Fruit fly (Drosophila melanogaster) whole organism, embryonic: Measurements from ENCODE around the gene Hasp.

ENCODE experiments used
- Abd-B ChIP-seq: fragments of 200-800 bp; sonication (Bioruptor generic); optimal IDR thresholded peaks from 2 replicates; lab custom pipeline; 2018; ENCODE audit warnings: missing biosample characterization, mild to moderate bottlenecking, missing genetic modification characterization, moderate library complexity
- Aef1 ChIP-seq: fragments of 200-800 bp; sonication (Bioruptor generic); IDR thresholded peaks from 3 replicates; pipeline ENCODE4 v1.3.6; 2022; ENCODE audit warnings: missing biosample characterization, missing genetic modification characterization
- B-H1 ChIP-seq: fragments of 200-800 bp; sonication (Bioruptor generic); IDR thresholded peaks from 3 replicates; pipeline ENCODE4 v1.3.6; 2022; ENCODE audit warnings: missing biosample characterization, missing genetic modification characterization
- Bdp1 ChIP-seq: fragments of 200-800 bp; sonication (Bioruptor generic); optimal IDR thresholded peaks from 3 replicates; lab custom pipeline; 2016; ENCODE audit warnings: missing biosample characterization, missing genetic modification characterization
- CG10565 ChIP-seq: fragments of 200-800 bp; sonication (Bioruptor generic); optimal IDR thresholded peaks from 3 replicates; lab custom pipeline; 2016; ENCODE audit warnings: missing biosample characterization, mild to moderate bottlenecking, missing genetic modification characterization
- CG12236 ChIP-seq: fragments of 200-800 bp; sonication (Bioruptor generic); optimal IDR thresholded peaks from 2 replicates; lab custom pipeline; 2016; ENCODE audit warnings: missing biosample characterization, missing genetic modification characterization
- CG13287 ChIP-seq: fragments of 200-800 bp; sonication (Bioruptor generic); IDR thresholded peaks from 2 replicates; pipeline ENCODE4 v1.3.6; 2022; ENCODE audit warnings: missing biosample characterization, missing genetic modification characterization; ENCODE audit not compliant: partially characterized antibody
- CG14441 ChIP-seq: fragments of 200-800 bp; sonication (Bioruptor generic); IDR thresholded peaks from 2 replicates; pipeline ENCODE4 v1.3.6; 2022; ENCODE audit warnings: missing biosample characterization, missing genetic modification characterization
- CG1529 ChIP-seq: fragments of 200-800 bp; sonication (Bioruptor generic); optimal IDR thresholded peaks from 3 replicates; lab custom pipeline; 2018; ENCODE audit warnings: missing biosample characterization, missing genetic modification characterization
- CG17802 ChIP-seq: fragments of 200-800 bp; sonication (Bioruptor generic); optimal IDR thresholded peaks from 2 replicates; lab custom pipeline; 2018; ENCODE audit warnings: missing biosample characterization, mild to moderate bottlenecking, missing genetic modification characterization, moderate library complexity
- CG18011 ChIP-seq: fragments of 200-800 bp; sonication (Bioruptor generic); optimal IDR thresholded peaks from 2 replicates; lab custom pipeline; 2017; ENCODE audit warnings: missing biosample characterization, missing genetic modification characterization, mild to moderate bottlenecking, moderate library complexity, missing genotype
- CG2116 ChIP-seq: fragments of 200-800 bp; sonication (Bioruptor generic); optimal IDR thresholded peaks from 3 replicates; lab custom pipeline; 2018; ENCODE audit warnings: missing biosample characterization, mild to moderate bottlenecking, missing genetic modification characterization
- CG2712 ChIP-seq: fragments of 200-800 bp; optimal IDR thresholded peaks from 3 replicates; lab custom pipeline; 2019; ENCODE audit warnings: missing biosample characterization, mild to moderate bottlenecking, missing genetic modification characterization, moderate library complexity
- CG3163 ChIP-seq: fragments of 200-800 bp; sonication (Bioruptor generic); optimal IDR thresholded peaks from 3 replicates; lab custom pipeline; 2016; ENCODE audit warnings: missing biosample characterization, missing genetic modification characterization
- CG32772 ChIP-seq: fragments of 200-800 bp; sonication (Bioruptor generic); IDR thresholded peaks from 2 replicates; pipeline ENCODE4 v1.3.6; 2022; ENCODE audit warnings: missing biosample characterization, missing genetic modification characterization
- CG3407 ChIP-seq: fragments of 200-800 bp; sonication (Bioruptor generic); optimal IDR thresholded peaks from 2 replicates; lab custom pipeline; 2018; ENCODE audit warnings: missing biosample characterization, mild to moderate bottlenecking, missing genetic modification characterization
- CG4707 ChIP-seq: fragments of 200-800 bp; sonication (Bioruptor generic); optimal IDR thresholded peaks from 2 replicates; lab custom pipeline; 2018; ENCODE audit warnings: missing biosample characterization, mild to moderate bottlenecking, missing genetic modification characterization, moderate library complexity
- CG4820 ChIP-seq: fragments of 200-800 bp; sonication (Bioruptor generic); optimal IDR thresholded peaks from 3 replicates; lab custom pipeline; 2016; ENCODE audit warnings: missing biosample characterization, missing genetic modification characterization
- CG4854 ChIP-seq: fragments of 200-800 bp; sonication (Bioruptor generic); optimal IDR thresholded peaks from 2 replicates; lab custom pipeline; 2016; ENCODE audit warnings: missing biosample characterization, missing genetic modification characterization, inconsistent platforms
- CG7745 ChIP-seq: fragments of 200-800 bp; sonication (Bioruptor generic); optimal IDR thresholded peaks from 2 replicates; lab custom pipeline; 2018; ENCODE audit warnings: missing biosample characterization, mild to moderate bottlenecking, missing genetic modification characterization, moderate library complexity
- CG8089 ChIP-seq: fragments of 200-800 bp; sonication (Bioruptor generic); optimal IDR thresholded peaks from 3 replicates; lab custom pipeline; 2016; ENCODE audit warnings: missing biosample characterization, missing genetic modification characterization
- CG9797 ChIP-seq: fragments of 200-800 bp; sonication (Bioruptor generic); optimal IDR thresholded peaks from 3 replicates; lab custom pipeline; 2018; ENCODE audit warnings: missing biosample characterization, mild to moderate bottlenecking, missing genetic modification characterization
- Dbx ChIP-seq: fragments of 200-800 bp; sonication (Bioruptor generic); IDR thresholded peaks from 3 replicates; pipeline ENCODE4 v1.3.6; 2022; ENCODE audit warnings: missing biosample characterization, missing genetic modification characterization
- Dip2 ChIP-seq: fragments of 200-800 bp; sonication (Bioruptor generic); IDR thresholded peaks from 2 replicates; pipeline ENCODE4 v1.3.6; 2022; ENCODE audit warnings: missing biosample characterization, missing genetic modification characterization
- E2f2 ChIP-seq: fragments of 200-800 bp; sonication (Bioruptor generic); IDR thresholded peaks from 2 replicates; pipeline ENCODE4 v1.3.6; 2022; ENCODE audit warnings: missing biosample characterization, missing genetic modification characterization
- Hr51 ChIP-seq, 2 experiments: fragments of 200-800 bp; sonication (Bioruptor generic); optimal IDR thresholded peaks; 2 replicates in 1 of 2; 3 replicates in 1 of 2; lab custom pipeline; 2016 to 2018; ENCODE audit warnings: missing biosample characterization in 2 of 2, missing genetic modification characterization in 2 of 2, mild to moderate bottlenecking in 1 of 2, moderate library complexity in 1 of 2
- Lpt ChIP-seq: fragments of >200 bp; optimal IDR thresholded peaks from 2 replicates; lab custom pipeline; 2018; ENCODE audit warnings: missing biosample characterization, missing genetic modification characterization
- Mes4 ChIP-seq: fragments of 200-800 bp; sonication (Bioruptor generic); optimal IDR thresholded peaks from 2 replicates; lab custom pipeline; 2016; ENCODE audit warnings: missing biosample characterization, missing genetic modification characterization
- NC2α ChIP-seq: fragments of 200-800 bp; sonication (Bioruptor generic); optimal IDR thresholded peaks from 2 replicates; lab custom pipeline; 2016; ENCODE audit warnings: missing biosample characterization, missing genetic modification characterization
- Opbp ChIP-seq: fragments of 200-800 bp; sonication (Bioruptor generic); IDR thresholded peaks from 3 replicates; pipeline ENCODE4 v1.3.6; 2022; ENCODE audit warnings: missing biosample characterization, missing genetic modification characterization; ENCODE audit not compliant: partially characterized antibody
- Sry-β ChIP-seq: fragments of 200-800 bp; sonication (Bioruptor generic); optimal IDR thresholded peaks from 2 replicates; lab custom pipeline; 2018; ENCODE audit warnings: missing biosample characterization, mild to moderate bottlenecking, missing genetic modification characterization, moderate library complexity
- TFAM ChIP-seq: fragments of 200-800 bp; sonication (Bioruptor generic); optimal IDR thresholded peaks from 2 replicates; lab custom pipeline; 2017; ENCODE audit warnings: missing biosample characterization, missing genetic modification characterization, inconsistent platforms
- Trl ChIP-seq, 3 experiments: fragments of >200 bp in 2 of 3; fragments of 200-800 bp in 1 of 3; sonication (Bioruptor generic) in 1 of 3; optimal IDR thresholded peaks; 2 replicates in 1 of 3; 3 replicates in 2 of 3; lab custom pipeline; 2016 to 2017; ENCODE audit warnings: missing biosample characterization in 1 of 3, missing genetic modification characterization in 1 of 3
- Vsx1 ChIP-seq: fragments of 200-800 bp; sonication (Bioruptor generic); optimal IDR thresholded peaks from 2 replicates; lab custom pipeline; 2017; ENCODE audit warnings: missing biosample characterization, mild to moderate bottlenecking, missing genetic modification characterization, missing genetic modification reagents
- ab ChIP-seq: fragments of 200-800 bp; sonication (Bioruptor generic); optimal IDR thresholded peaks from 2 replicates; lab custom pipeline; 2016; ENCODE audit warnings: missing biosample characterization, missing genetic modification characterization
- amos ChIP-seq: fragments of 200-800 bp; sonication (Bioruptor generic); IDR thresholded peaks from 2 replicates; pipeline ENCODE4 v1.3.6; 2022; ENCODE audit warnings: missing biosample characterization, missing genetic modification characterization; ENCODE audit not compliant: partially characterized antibody
- bab2 ChIP-seq: fragments of 200-800 bp; sonication (Bioruptor generic); optimal IDR thresholded peaks from 2 replicates; lab custom pipeline; 2016; ENCODE audit warnings: missing biosample characterization, missing genetic modification characterization
- chif ChIP-seq, 2 experiments: fragments of 200-800 bp; sonication (Bioruptor generic); optimal IDR thresholded peaks; 3 replicates each; lab custom pipeline; 2016; ENCODE audit warnings: missing biosample characterization in 2 of 2, missing genetic modification characterization in 2 of 2
- chn ChIP-seq: fragments of 200-800 bp; sonication (Bioruptor generic); optimal IDR thresholded peaks from 2 replicates; lab custom pipeline; 2016; ENCODE audit warnings: missing biosample characterization, missing genetic modification characterization
- dpn ChIP-seq, 2 experiments: fragments of 200-800 bp; sonication (Bioruptor generic); optimal IDR thresholded peaks; 3 replicates each; lab custom pipeline; 2016; ENCODE audit warnings: missing biosample characterization in 2 of 2, missing genetic modification characterization in 2 of 2
- esg ChIP-seq: fragments of 200-800 bp; sonication (Bioruptor generic); conservative IDR thresholded peaks from 2 replicates; pipeline ENCODE4 v1.3.6; 2022; ENCODE audit warnings: missing biosample characterization, missing genetic modification characterization
- ewg ChIP-seq: fragments of 200-800 bp; sonication (Bioruptor generic); optimal IDR thresholded peaks from 3 replicates; lab custom pipeline; 2017; ENCODE audit warnings: mild to moderate bottlenecking, missing biosample characterization, missing genetic modification reagents, missing genetic modification characterization
- exex ChIP-seq: fragments of 200-800 bp; sonication (Bioruptor generic); optimal IDR thresholded peaks from 4 replicates; lab custom pipeline; 2018; ENCODE audit warnings: missing biosample characterization, mild to moderate bottlenecking, missing genetic modification characterization, moderate library complexity
- fu2 ChIP-seq: fragments of 200-800 bp; sonication (Bioruptor generic); optimal IDR thresholded peaks from 2 replicates; lab custom pipeline; 2016; ENCODE audit warnings: missing biosample characterization, missing genetic modification characterization
- inv ChIP-seq: fragments of 200-800 bp; sonication (Bioruptor generic); IDR thresholded peaks from 2 replicates; pipeline ENCODE4 v1.3.6; 2022; ENCODE audit warnings: missing biosample characterization, missing genetic modification characterization; ENCODE audit not compliant: partially characterized antibody
- lab ChIP-seq: fragments of 200-800 bp; sonication (Bioruptor generic); optimal IDR thresholded peaks from 3 replicates; lab custom pipeline; 2017; ENCODE audit warnings: missing biosample characterization, missing genetic modification characterization, mild to moderate bottlenecking, moderate library complexity, missing genetic modification reagents
- mam ChIP-seq: fragments of 200-800 bp; sonication (Bioruptor generic); optimal IDR thresholded peaks from 3 replicates; lab custom pipeline; 2016; ENCODE audit warnings: missing biosample characterization, missing genetic modification characterization
- pho ChIP-seq: fragments of 200-800 bp; sonication (Bioruptor generic); optimal IDR thresholded peaks from 2 replicates; lab custom pipeline; 2016; ENCODE audit warnings: missing biosample characterization, missing genetic modification characterization
- pita ChIP-seq: fragments of 200-800 bp; sonication (Bioruptor generic); optimal IDR thresholded peaks from 2 replicates; lab custom pipeline; 2017; ENCODE audit warnings: missing biosample characterization, mild to moderate bottlenecking, missing genetic modification characterization
- pzg ChIP-seq: fragments of 200-800 bp; sonication (Bioruptor generic); optimal IDR thresholded peaks from 3 replicates; lab custom pipeline; 2018; ENCODE audit warnings: missing biosample characterization, mild to moderate bottlenecking, missing genetic modification characterization, moderate library complexity
- sim ChIP-seq: fragments of 200-800 bp; sonication (Bioruptor generic); IDR thresholded peaks from 2 replicates; pipeline ENCODE4 v1.3.6; 2022; ENCODE audit warnings: missing biosample characterization, missing genetic modification characterization

Gene Hasp

DNA sequence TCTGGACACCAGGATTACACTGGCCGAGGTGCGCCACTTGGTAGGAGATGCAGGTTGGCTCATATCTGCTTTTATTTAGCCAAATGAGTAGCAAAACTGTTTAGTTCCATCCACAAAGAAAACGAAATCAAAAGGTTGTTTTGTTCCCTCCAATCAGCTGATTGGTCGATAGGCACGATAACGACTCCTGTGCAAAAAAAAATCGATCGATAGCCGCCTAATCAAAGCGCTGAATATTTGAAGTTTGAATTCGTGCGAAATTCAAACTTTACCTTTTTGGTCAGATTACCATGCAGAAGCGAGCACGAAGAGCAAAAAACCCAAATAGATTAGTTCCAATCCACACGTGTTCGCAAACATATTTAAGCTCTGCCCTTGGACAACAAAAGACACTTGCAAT, 32.5 kb downstream of the Hasp start, which contains the start of the genes CG10195 and CG13084 (continued):
- TF ChIP-seq CG32772 (GFP tag; lab: Robert Waterston, UW) (no peak), lab (no peak), Opbp (GFP tag; lab: Robert Waterston, UW) (peak; percentile 32; the same call in 1 of the 3 replicates), ab (GFP tag; lab: Kevin White, UChicago) (no peak), CG3163 (GFP tag; lab: Kevin White, UChicago) (no peak), Dbx (GFP tag; lab: Robert Waterston, UW) (no peak), E2f2 (GFP tag; lab: Robert Waterston, UW) (peak; percentile 91), chn (GFP tag; lab: Kevin White, UChicago) (no peak), CG4820 (GFP tag; lab: Kevin White, UChicago) (no peak), CG13287 (GFP tag; lab: Robert Waterston, UW) (peak; percentile 64), pita (GFP tag; lab: Kevin White, UChicago) (no peak), esg (GFP tag; lab: Robert Waterston, UW) (no peak), Bdp1 (GFP tag; lab: Kevin White, UChicago) (no peak), CG8089 (no peak), CG12236 (GFP tag; lab: Kevin White, UChicago) (no peak), amos (GFP tag; lab: Robert Waterston, UW) (peak; percentile 28; the same call in 1 of the 2 replicates), mam (GFP tag; lab: Kevin White, UChicago) (no peak), inv (no peak), Sry-β (no peak), pzg (GFP tag; lab: Kevin White, UChicago) (peak; percentile 15), Lpt (GFP tag; lab: Kevin White, UChicago) (no peak), CG2712 (tag; lab: Kevin White, UChicago) (no peak), Abd-B (GFP tag; lab: Kevin White, UChicago) (no peak), CG2116 (GFP tag; lab: Kevin White, UChicago) (peak; percentile 53), bab2 (GFP tag; lab: Kevin White, UChicago) (no peak), TFAM (GFP tag; lab: Kevin White, UChicago) (no peak), CG1529 (GFP tag; lab: Kevin White, UChicago) (no peak), CG18011 (GFP tag; lab: Kevin White, UChicago) (no peak), Hr51 (GFP tag; optimal IDR thresholded peaks at IDR 0.05; lab: Kevin White, UChicago) (no peak), ewg (GFP tag; lab: Kevin White, UChicago) (no peak), CG4707 (GFP tag; lab: Kevin White, UChicago) (no peak), CG7745 (no peak), CG14441 (GFP tag; lab: Robert Waterston, UW) (no peak), Dip2 (GFP tag; lab: Robert Waterston, UW) (no peak), chif (GFP tag; optimal IDR thresholded peaks at IDR 0.05; lab: Kevin White, UChicago) (no peak), Aef1 (GFP tag; lab: Robert Waterston, UW) (no peak), Vsx1 (no peak), sim (GFP tag; lab: Robert Waterston, UW) (no peak), CG10565 (GFP tag; lab: Kevin White, UChicago) (no peak), exex (no peak), Mes4 (no peak), CG9797 (GFP tag; lab: Kevin White, UChicago) (no peak), Trl (optimal IDR thresholded peaks at IDR 0.05; lab: Kevin White, UChicago) (no peak), Trl (GFP tag; optimal IDR thresholded peaks at IDR 0.05; lab: Kevin White, UChicago) (no peak), fu2 (no peak), CG4854 (GFP tag; lab: Kevin White, UChicago) (no peak), pho (GFP tag; lab: Kevin White, UChicago) (no peak), NC2α (GFP tag; lab: Kevin White, UChicago) (no peak), CG3407 (GFP tag; lab: Kevin White, UChicago) (no peak), B-H1 (GFP tag; lab: Robert Waterston, UW) (no peak), dpn (GFP tag; optimal IDR thresholded peaks at IDR 0.05; lab: Kevin White, UChicago) (no peak), CG17802 (tag; lab: Kevin White, UChicago) (no peak)
